Worm (Caenorhabditis elegans) whole organism, L4 larva: ENCODE results near the gene dyf-6.

Source experiments
- Y48G9A.11 ChIP-seq: fragments of 200-800 bp; sonication (Bioruptor generic); IDR thresholded peaks from 2 replicates; pipeline ENCODE4 v1.3.6; 2022; ENCODE audit warnings: missing genetic modification reagents, missing genetic modification characterization, missing compliant biosample characterization
- ama-1 ChIP-seq: fragments of 150-350 bp; optimal IDR thresholded peaks from 2 replicates; lab custom pipeline; 2014; ENCODE audit warnings: inconsistent platforms, mixed read lengths
- nhr-77 ChIP-seq: fragments of 150-350 bp; optimal IDR thresholded peaks from 2 replicates; lab custom pipeline; 2014; ENCODE audit warnings: missing biosample characterization, missing genetic modification characterization
- unc-130 ChIP-seq: sonication (generic microtip); optimal IDR thresholded peaks from 2 replicates; lab custom pipeline; 2016; ENCODE audit warnings: missing genetic modification reagents, missing genetic modification characterization, missing compliant biosample characterization
- vab-7 ChIP-seq: fragments of 200-800 bp; sonication (Bioruptor generic); IDR thresholded peaks from 2 replicates; pipeline ENCODE4 v1.3.6; 2022; ENCODE audit warnings: missing genetic modification reagents, missing genetic modification characterization, missing compliant biosample characterization
- zag-1 ChIP-seq: fragments of 150-350 bp; optimal IDR thresholded peaks from 2 replicates; lab custom pipeline; 2014; ENCODE audit warnings: missing biosample characterization, missing genetic modification characterization

DNA sequence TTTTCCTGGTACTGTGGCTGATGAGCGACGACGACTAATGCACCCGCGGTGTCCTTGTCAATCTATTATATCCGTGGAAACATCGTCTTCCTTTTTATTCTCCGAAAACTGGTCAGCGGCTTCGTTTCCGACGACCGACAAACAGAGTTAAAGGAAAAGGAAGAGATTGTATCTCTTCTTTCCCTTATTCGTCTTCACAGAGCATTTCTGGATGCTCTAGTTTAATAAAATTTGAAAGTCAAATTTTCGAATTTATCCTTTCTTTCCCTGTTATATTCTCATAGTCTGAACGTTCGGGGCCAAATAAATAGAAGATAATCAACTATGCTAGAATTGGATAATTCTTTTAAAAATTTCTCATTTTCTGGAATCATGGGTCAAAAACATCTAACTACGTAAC, 6.5 kb upstream of the dyf-6 start:
- TF ChIP-seq unc-130 (GFP tag; lab: Kevin White, UChicago) (no peak), nhr-77 (no peak), zag-1 (no peak), Y48G9A.11 (GFP tag; lab: Robert Waterston, UW) (no peak), ama-1 (lab: Kevin White, UChicago) (no peak), vab-7 (GFP tag; lab: Robert Waterston, UW) (no peak)
